Worm (Caenorhabditis elegans): Measurements from ENCODE around the gene K03B4.2.

ce11 chrV:4693282-4693588, 5.4 kb downstream of the K03B4.2 start:
- TF ChIP-seq tra-4 (tag; optimal IDR thresholded peaks at IDR 0.05) (no peak), F13C5.2 (tag; optimal IDR thresholded peaks at IDR 0.05) (no peak), tbx-11 (GFP tag; IDR thresholded peaks at IDR 0.05) (no peak), flt-1 (GFP tag; IDR thresholded peaks at IDR 0.05) (no peak), sea-1 (GFP tag; conservative IDR thresholded peaks at IDR 0.05) (no peak), B0310.2 (tag; optimal IDR thresholded peaks at IDR 0.05) (no peak), ama-1 (optimal IDR thresholded peaks at IDR 0.05) (no peak), ceh-13 (GFP tag; optimal IDR thresholded peaks at IDR 0.05) (no peak), hmg-4 (GFP tag; optimal IDR thresholded peaks at IDR 0.05) (no peak)

Data from whole organism, early embryonic.